Fruit fly (Drosophila melanogaster) S2 (cell line): ENCODE data around the gene CG42504.

Source experiments
- CG8478 ChIP-seq: fragments of >200 bp; optimal IDR thresholded peaks from 2 replicates; lab custom pipeline; 2018
- CTCF ChIP-seq, 2 experiments: fragments of >200 bp; optimal IDR thresholded peaks; 2 replicates each; lab custom pipeline; 2018

DNA sequence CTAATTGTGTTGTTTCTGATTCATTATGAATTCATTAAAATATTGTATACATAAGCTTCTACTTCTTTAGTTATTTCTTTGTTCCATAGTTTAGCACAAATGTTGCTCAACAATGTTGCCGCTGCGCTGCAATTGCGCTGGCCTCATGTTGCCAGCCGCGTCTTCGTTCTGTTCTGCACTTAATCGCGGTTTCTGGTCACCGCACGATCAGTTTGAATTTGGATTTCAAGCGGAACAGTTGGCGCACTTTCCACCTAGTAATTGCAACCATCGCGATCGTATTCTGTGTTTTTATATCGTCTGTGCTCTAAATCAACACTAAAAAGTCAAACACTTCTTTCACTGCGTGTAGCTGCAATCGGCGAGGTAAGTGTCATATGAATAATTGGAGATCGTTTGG is 32.5 kb downstream of the CG42504 start, which contains the start of gene Ect3:
- no peak for TF ChIP-seq CTCF (optimal IDR thresholded peaks at IDR 0.05; lab: Kevin White, UChicago)
- no peak for TF ChIP-seq CG8478 (lab: Kevin White, UChicago)
